Fruit fly (Drosophila melanogaster) whole organism, embryonic: Measurements from ENCODE around the gene CG17224.

ENCODE experiments used
- CG11560 ChIP-seq: fragments of 200-800 bp; sonication (Bioruptor generic); IDR thresholded peaks from 3 replicates; pipeline ENCODE4 v1.3.6; 2022; ENCODE audit warnings: missing biosample characterization, missing genetic modification characterization
- CG12391 ChIP-seq: fragments of 200-800 bp; sonication (Bioruptor generic); optimal IDR thresholded peaks from 3 replicates; lab custom pipeline; 2018; ENCODE audit warnings: missing biosample characterization, mild to moderate bottlenecking, missing genetic modification characterization, moderate library complexity
- CG17359 ChIP-seq: fragments of 200-800 bp; sonication (Bioruptor generic); optimal IDR thresholded peaks from 3 replicates; lab custom pipeline; 2018; ENCODE audit warnings: missing biosample characterization, mild to moderate bottlenecking, missing genetic modification characterization, moderate library complexity
- CG17385 ChIP-seq: fragments of 200-800 bp; sonication (Bioruptor generic); optimal IDR thresholded peaks from 3 replicates; lab custom pipeline; 2018; ENCODE audit warnings: missing biosample characterization, mild to moderate bottlenecking, missing genetic modification characterization
- CG18262 ChIP-seq: fragments of 200-800 bp; optimal IDR thresholded peaks from 3 replicates; lab custom pipeline; 2019; ENCODE audit warnings: missing biosample characterization, mild to moderate bottlenecking, missing genetic modification characterization, moderate library complexity
- CG2199 ChIP-seq: fragments of 200-800 bp; sonication (Bioruptor generic); IDR thresholded peaks from 3 replicates; pipeline ENCODE4 v1.3.6; 2022; ENCODE audit warnings: missing biosample characterization, missing genetic modification characterization
- CG3065 ChIP-seq: fragments of 200-800 bp; sonication (Bioruptor generic); optimal IDR thresholded peaks from 2 replicates; lab custom pipeline; 2016; ENCODE audit warnings: missing biosample characterization, missing genetic modification characterization
- CG31365 ChIP-seq: fragments of 200-800 bp; sonication (Bioruptor generic); optimal IDR thresholded peaks from 2 replicates; lab custom pipeline; 2018; ENCODE audit warnings: missing biosample characterization, mild to moderate bottlenecking, missing genetic modification characterization
- CG3163 ChIP-seq: fragments of 200-800 bp; sonication (Bioruptor generic); optimal IDR thresholded peaks from 3 replicates; lab custom pipeline; 2016; ENCODE audit warnings: missing biosample characterization, missing genetic modification characterization
- CG32772 ChIP-seq: fragments of 200-800 bp; sonication (Bioruptor generic); IDR thresholded peaks from 2 replicates; pipeline ENCODE4 v1.3.6; 2022; ENCODE audit warnings: missing biosample characterization, missing genetic modification characterization
- CG4820 ChIP-seq: fragments of 200-800 bp; sonication (Bioruptor generic); optimal IDR thresholded peaks from 3 replicates; lab custom pipeline; 2016; ENCODE audit warnings: missing biosample characterization, missing genetic modification characterization
- CG6765 ChIP-seq: fragments of 200-800 bp; sonication (Bioruptor generic); optimal IDR thresholded peaks from 3 replicates; lab custom pipeline; 2017; ENCODE audit warnings: missing biosample characterization, mild to moderate bottlenecking, missing genetic modification characterization
- CG7372 ChIP-seq: fragments of 200-800 bp; sonication (Bioruptor generic); IDR thresholded peaks from 2 replicates; pipeline ENCODE4 v1.3.6; 2022; ENCODE audit warnings: missing biosample characterization, missing genetic modification characterization
- CG7987 ChIP-seq: fragments of 200-800 bp; sonication (Bioruptor generic); optimal IDR thresholded peaks from 2 replicates; lab custom pipeline; 2018; ENCODE audit warnings: missing biosample characterization, mild to moderate bottlenecking, missing genetic modification characterization, moderate library complexity
- CG8089 ChIP-seq: fragments of 200-800 bp; sonication (Bioruptor generic); optimal IDR thresholded peaks from 3 replicates; lab custom pipeline; 2016; ENCODE audit warnings: missing biosample characterization, missing genetic modification characterization
- CG9797 ChIP-seq: fragments of 200-800 bp; sonication (Bioruptor generic); optimal IDR thresholded peaks from 3 replicates; lab custom pipeline; 2018; ENCODE audit warnings: missing biosample characterization, mild to moderate bottlenecking, missing genetic modification characterization
- Dad ChIP-seq: fragments of 200-800 bp; sonication (Bioruptor generic); optimal IDR thresholded peaks from 3 replicates; lab custom pipeline; 2016; ENCODE audit warnings: missing biosample characterization, missing genetic modification characterization
- Dek ChIP-seq: fragments of 200-800 bp; sonication (Bioruptor generic); optimal IDR thresholded peaks from 3 replicates; lab custom pipeline; 2019; ENCODE audit warnings: missing biosample characterization, mild to moderate bottlenecking, missing genetic modification characterization, moderate library complexity
- Dp ChIP-seq: fragments of 200-800 bp; sonication (Bioruptor generic); optimal IDR thresholded peaks from 2 replicates; lab custom pipeline; 2018; ENCODE audit warnings: missing biosample characterization, mild to moderate bottlenecking, missing genetic modification characterization, moderate library complexity
- E2f1 ChIP-seq: fragments of 200-800 bp; sonication (Bioruptor generic); IDR thresholded peaks from 2 replicates; pipeline ENCODE4 v1.3.6; 2022; ENCODE audit warnings: missing biosample characterization, missing genetic modification characterization
- HLH54F ChIP-seq: fragments of 200-800 bp; sonication (Bioruptor generic); optimal IDR thresholded peaks from 3 replicates; lab custom pipeline; 2016; ENCODE audit warnings: missing biosample characterization, missing genetic modification characterization
- Hr39 ChIP-seq: fragments of >200 bp; optimal IDR thresholded peaks from 2 replicates; lab custom pipeline; 2017
- Hsf ChIP-seq: fragments of 200-800 bp; sonication (Bioruptor generic); optimal IDR thresholded peaks from 3 replicates; lab custom pipeline; 2016; ENCODE audit warnings: missing biosample characterization, missing genetic modification characterization
- Lhr ChIP-seq: fragments of 200-800 bp; sonication (Bioruptor generic); optimal IDR thresholded peaks from 3 replicates; lab custom pipeline; 2017; ENCODE audit warnings: mild to moderate bottlenecking, missing biosample characterization, missing genetic modification reagents, missing genetic modification characterization
- Poxn ChIP-seq: fragments of 200-800 bp; sonication (Bioruptor generic); IDR thresholded peaks from 2 replicates; pipeline ENCODE4 v1.3.6; 2022; ENCODE audit warnings: missing biosample characterization, missing genetic modification characterization
- Sry-β ChIP-seq: fragments of 200-800 bp; sonication (Bioruptor generic); optimal IDR thresholded peaks from 2 replicates; lab custom pipeline; 2018; ENCODE audit warnings: missing biosample characterization, mild to moderate bottlenecking, missing genetic modification characterization, moderate library complexity
- TFAM ChIP-seq: fragments of 200-800 bp; sonication (Bioruptor generic); optimal IDR thresholded peaks from 2 replicates; lab custom pipeline; 2017; ENCODE audit warnings: missing biosample characterization, missing genetic modification characterization, inconsistent platforms
- Xbp1 ChIP-seq: fragments of 200-800 bp; sonication (Bioruptor generic); optimal IDR thresholded peaks from 3 replicates; lab custom pipeline; 2016; ENCODE audit warnings: missing biosample characterization, mild to moderate bottlenecking, missing genetic modification characterization
- ac ChIP-seq: fragments of 200-800 bp; sonication (Bioruptor generic); optimal IDR thresholded peaks from 3 replicates; lab custom pipeline; 2017; ENCODE audit warnings: missing biosample characterization, mild to moderate bottlenecking, missing genetic modification characterization
- emc ChIP-seq: fragments of 200-800 bp; sonication (Bioruptor generic); optimal IDR thresholded peaks from 2 replicates; lab custom pipeline; 2016; ENCODE audit warnings: missing biosample characterization, missing genetic modification characterization
- exex ChIP-seq: fragments of 200-800 bp; sonication (Bioruptor generic); optimal IDR thresholded peaks from 4 replicates; lab custom pipeline; 2018; ENCODE audit warnings: missing biosample characterization, mild to moderate bottlenecking, missing genetic modification characterization, moderate library complexity
- ftz-f1 ChIP-seq: fragments of 200-800 bp; sonication (Bioruptor generic); optimal IDR thresholded peaks from 2 replicates; lab custom pipeline; 2016; ENCODE audit warnings: missing biosample characterization, missing genetic modification characterization
- gcm2 ChIP-seq: fragments of 200-800 bp; sonication (Bioruptor generic); optimal IDR thresholded peaks from 2 replicates; lab custom pipeline; 2016; ENCODE audit warnings: missing biosample characterization, missing genetic modification characterization
- grn ChIP-seq: fragments of 200-800 bp; sonication (Bioruptor generic); optimal IDR thresholded peaks from 3 replicates; lab custom pipeline; 2017; ENCODE audit warnings: missing biosample characterization, missing genetic modification characterization
- h ChIP-seq: fragments of >200 bp; optimal IDR thresholded peaks from 2 replicates; lab custom pipeline; 2017
- ham ChIP-seq: fragments of 200-800 bp; sonication (Bioruptor generic); IDR thresholded peaks from 2 replicates; pipeline ENCODE4 v1.3.6; 2022; ENCODE audit warnings: missing biosample characterization, missing genetic modification characterization
- kah ChIP-seq: fragments of 200-800 bp; sonication (Bioruptor generic); optimal IDR thresholded peaks from 2 replicates; lab custom pipeline; 2018; ENCODE audit warnings: missing biosample characterization, mild to moderate bottlenecking, missing genetic modification characterization
- lov ChIP-seq, 2 experiments: fragments of 200-800 bp in 1 of 2; fragments of >200 bp in 1 of 2; sonication (Bioruptor generic) in 1 of 2; IDR thresholded peaks in 1 of 2; optimal IDR thresholded peaks in 1 of 2; 2 replicates in 1 of 2; 3 replicates in 1 of 2; pipeline versions ENCODE4 v1.3.6 to Lab custom; 2017 to 2022; ENCODE audit warnings: missing biosample characterization in 1 of 2, missing genetic modification characterization in 1 of 2
- maf-S ChIP-seq: fragments of 200-800 bp; sonication (Bioruptor generic); optimal IDR thresholded peaks from 2 replicates; lab custom pipeline; 2016; ENCODE audit warnings: missing biosample characterization, missing genetic modification characterization
- nerfin-1 ChIP-seq: fragments of 200-800 bp; sonication (Bioruptor generic); optimal IDR thresholded peaks from 3 replicates; lab custom pipeline; 2019; ENCODE audit warnings: missing biosample characterization, mild to moderate bottlenecking, missing genetic modification characterization, moderate library complexity
- nom ChIP-seq: fragments of 200-800 bp; sonication (Bioruptor generic); optimal IDR thresholded peaks from 2 replicates; lab custom pipeline; 2017; ENCODE audit warnings: missing biosample characterization, missing genetic modification characterization, mild to moderate bottlenecking, moderate library complexity, missing genetic modification reagents
- onecut ChIP-seq: fragments of 200-800 bp; sonication (Bioruptor generic); IDR thresholded peaks from 2 replicates; pipeline ENCODE4 v1.3.6; 2022; ENCODE audit warnings: missing biosample characterization, missing genetic modification characterization
- pfk ChIP-seq: fragments of 200-800 bp; sonication (Bioruptor generic); optimal IDR thresholded peaks from 2 replicates; lab custom pipeline; 2018; ENCODE audit warnings: missing biosample characterization, mild to moderate bottlenecking, missing genetic modification characterization, moderate library complexity
- prd ChIP-seq, 3 experiments: fragments of >200 bp in 2 of 3; fragments of 200-800 bp in 1 of 3; sonication (Bioruptor generic) in 1 of 3; optimal IDR thresholded peaks in 2 of 3; IDR thresholded peaks in 1 of 3; 2 replicates in 2 of 3; 3 replicates in 1 of 3; pipeline versions ENCODE4 v1.3.6 to Lab custom; 2017 to 2022; ENCODE audit warnings: missing biosample characterization in 1 of 3, missing genetic modification characterization in 1 of 3
- pros ChIP-seq: fragments of 200-800 bp; sonication (Bioruptor generic); optimal IDR thresholded peaks from 3 replicates; lab custom pipeline; 2019; ENCODE audit warnings: missing biosample characterization, mild to moderate bottlenecking, missing genetic modification characterization, moderate library complexity
- sd ChIP-seq: fragments of 200-800 bp; sonication (Bioruptor generic); optimal IDR thresholded peaks from 3 replicates; lab custom pipeline; 2018; ENCODE audit warnings: missing biosample characterization, mild to moderate bottlenecking, missing genetic modification characterization, moderate library complexity
- stwl ChIP-seq: fragments of 200-800 bp; sonication (Bioruptor generic); optimal IDR thresholded peaks from 3 replicates; lab custom pipeline; 2018; ENCODE audit warnings: missing biosample characterization, mild to moderate bottlenecking, missing genetic modification characterization, moderate library complexity
- vvl ChIP-seq: fragments of 200-800 bp; sonication (Bioruptor generic); IDR thresholded peaks from 2 replicates; pipeline ENCODE4 v1.3.6; 2022; ENCODE audit warnings: missing biosample characterization, missing genetic modification characterization
- wdn ChIP-seq: fragments of 200-800 bp; sonication (Bioruptor generic); IDR thresholded peaks from 2 replicates; pipeline ENCODE4 v1.3.6; 2022; ENCODE audit warnings: missing biosample characterization, missing genetic modification characterization

The CG17224 gene

dm6 chr2L:3058772-3059623, 40.9 kb upstream of the CG17224 start (continued):
- TF ChIP-seq CG3065 = no peak
- TF ChIP-seq gcm2 (GFP tag; lab: Kevin White, UChicago) = no peak
- no peak for TF ChIP-seq ham (GFP tag; lab: Robert Waterston, UW)
- no peak for TF ChIP-seq CG2199 (GFP tag; lab: Robert Waterston, UW)
- TF ChIP-seq stwl (tag; lab: Kevin White, UChicago) = no peak
- peak; percentile 29 for TF ChIP-seq maf-S (GFP tag; lab: Kevin White, UChicago)
- TF ChIP-seq CG17359 (tag; lab: Kevin White, UChicago) = no peak
- peak; percentile 21 for TF ChIP-seq Dp (GFP tag; lab: Kevin White, UChicago)
- no peak for TF ChIP-seq CG9797
- no peak for TF ChIP-seq CG11560 (tag; lab: Robert Waterston, UW)
- TF ChIP-seq emc (GFP tag; lab: Kevin White, UChicago) = no peak
- no peak for TF ChIP-seq ftz-f1 (GFP tag; lab: Kevin White, UChicago)
- no peak for TF ChIP-seq nom (GFP tag; lab: Kevin White, UChicago)
- no peak for TF ChIP-seq Lhr (GFP tag; lab: Kevin White, UChicago)
- no peak for TF ChIP-seq CG12391 (tag; lab: Kevin White, UChicago)
- peak; percentile 35; the same call in 1 of the 2 replicates for TF ChIP-seq E2f1 (GFP tag; lab: Robert Waterston, UW)
- TF ChIP-seq Dad (GFP tag; lab: Kevin White, UChicago) = no peak
- no peak for TF ChIP-seq pfk (GFP tag; lab: Kevin White, UChicago)
- no peak for TF ChIP-seq CG31365
- peak; percentile 34; the same call in 1 of the 2 replicates for TF ChIP-seq vvl
- TF ChIP-seq lov (optimal IDR thresholded peaks at IDR 0.05; lab: Kevin White, UChicago) = no peak
- TF ChIP-seq lov (GFP tag; IDR thresholded peaks at IDR 0.05; lab: Robert Waterston, UW) = no peak
- no peak for TF ChIP-seq Dek
- TF ChIP-seq CG4820 (GFP tag; lab: Kevin White, UChicago) = no peak
- TF ChIP-seq wdn (GFP tag; lab: Robert Waterston, UW) = 0 out of 2 replicates have a peak, but pooled peaks have one; percentile 36
- TF ChIP-seq Poxn (GFP tag; lab: Robert Waterston, UW) = no peak
- TF ChIP-seq nerfin-1 (tag; lab: Kevin White, UChicago) = no peak
- no peak for TF ChIP-seq prd (optimal IDR thresholded peaks at IDR 0.05; lab: Kevin White, UChicago)
- TF ChIP-seq prd (GFP tag; IDR thresholded peaks at IDR 0.05; lab: Robert Waterston, UW) = peak; percentile 45; the same call in 2 of the 3 replicates
- TF ChIP-seq sd (tag; lab: Kevin White, UChicago) = no peak
- TF ChIP-seq Xbp1 (GFP tag; lab: Kevin White, UChicago) = peak; percentile 11
- peak; percentile 14; the same call in 1 of the 2 replicates for TF ChIP-seq CG32772 (GFP tag; lab: Robert Waterston, UW)
- TF ChIP-seq HLH54F (GFP tag; lab: Kevin White, UChicago) = peak; percentile 41
- no peak for TF ChIP-seq CG6765 (GFP tag; lab: Kevin White, UChicago)
- TF ChIP-seq ac (GFP tag; lab: Kevin White, UChicago) = no peak
- no peak for TF ChIP-seq Sry-β (GFP tag; lab: Kevin White, UChicago)
- TF ChIP-seq CG18262 (tag; lab: Kevin White, UChicago) = no peak
- no peak for TF ChIP-seq CG7372 (GFP tag; lab: Robert Waterston, UW)
- no peak for TF ChIP-seq CG7987
- TF ChIP-seq CG8089 (GFP tag; lab: Kevin White, UChicago) = no peak
- no peak for TF ChIP-seq pros (GFP tag; lab: Kevin White, UChicago)
- no peak for TF ChIP-seq h (lab: Kevin White, UChicago)
- TF ChIP-seq Hr39 (lab: Kevin White, UChicago) = no peak
- no peak for TF ChIP-seq grn (GFP tag; lab: Kevin White, UChicago)
- peak; percentile 1 for TF ChIP-seq Hsf (GFP tag; lab: Kevin White, UChicago)
- no peak for TF ChIP-seq onecut (GFP tag; lab: Robert Waterston, UW)
- no peak for TF ChIP-seq CG3163 (GFP tag; lab: Kevin White, UChicago)
- TF ChIP-seq CG17385 = peak; percentile 49
- TF ChIP-seq TFAM (GFP tag; lab: Kevin White, UChicago) = no peak
- TF ChIP-seq kah (GFP tag; lab: Kevin White, UChicago) = no peak
- TF ChIP-seq exex (tag; lab: Kevin White, UChicago) = no peak
